Fruit fly (Drosophila melanogaster): ENCODE measurements around the gene Cdk7.

DNA sequence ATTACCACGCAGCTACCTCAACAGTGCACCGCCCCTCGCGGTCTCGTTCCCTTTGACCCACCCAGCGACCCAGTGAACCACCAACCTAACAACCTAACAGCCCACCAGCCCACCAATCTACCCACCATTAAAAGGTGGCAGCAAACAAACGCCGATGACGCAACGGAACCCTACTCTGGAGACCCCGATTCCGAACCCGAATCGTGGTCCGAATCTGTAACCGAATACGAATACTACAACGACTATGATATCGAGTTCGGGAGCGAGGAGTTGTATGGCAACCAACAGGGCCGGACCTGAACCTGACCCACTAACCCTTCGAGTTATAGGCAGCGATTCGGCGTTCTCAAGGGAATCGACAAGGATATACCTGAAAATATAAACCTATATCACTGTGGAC lies 28.5 kb upstream of the Cdk7 start:
- TF ChIP-seq CG14711 (tag; optimal IDR thresholded peaks at IDR 0.05) = no peak
- TF ChIP-seq Hr96 (GFP tag; optimal IDR thresholded peaks at IDR 0.05) = no peak
- TF ChIP-seq CG7045 (GFP tag; optimal IDR thresholded peaks at IDR 0.05) = no peak
- no peak for TF ChIP-seq bab1 (GFP tag; optimal IDR thresholded peaks at IDR 0.05)
- no peak for TF ChIP-seq Mnt (GFP tag; optimal IDR thresholded peaks at IDR 0.05)
- TF ChIP-seq CG1620 (GFP tag; optimal IDR thresholded peaks at IDR 0.05) = no peak
- TF ChIP-seq kay (GFP tag; ENCODE audit: borderline replicate concordance) = no peak
- no peak for TF ChIP-seq Clk (GFP tag; optimal IDR thresholded peaks at IDR 0.05)
- TF ChIP-seq pad (GFP tag; optimal IDR thresholded peaks at IDR 0.05) = no peak
- no peak for TF ChIP-seq CG7101 (tag; optimal IDR thresholded peaks at IDR 0.05)
- TF ChIP-seq toe (GFP tag; optimal IDR thresholded peaks at IDR 0.05) = no peak
- no peak for TF ChIP-seq ovo (GFP tag; optimal IDR thresholded peaks at IDR 0.05)
- TF ChIP-seq cic (GFP tag; optimal IDR thresholded peaks at IDR 0.05) = no peak
- no peak for TF ChIP-seq CG11617 (GFP tag; optimal IDR thresholded peaks at IDR 0.05)
